Fruit fly (Drosophila melanogaster) whole organism, embryonic: Measurements from ENCODE around the gene CG14013.
A peak's percentile ranks its signal among the peaks of the same experiment; 100 is the strongest.

Experiments
- ATbp ChIP-seq: fragments of 200-800 bp; sonication (Bioruptor generic); optimal IDR thresholded peaks from 2 replicates; lab custom pipeline; 2017; ENCODE audit warnings: missing biosample characterization, mild to moderate bottlenecking, missing genetic modification characterization, missing genetic modification reagents
- Awh ChIP-seq: fragments of 200-800 bp; sonication (Bioruptor generic); IDR thresholded peaks from 2 replicates; pipeline ENCODE4, ENCODE4 v1.3.6; 2022; ENCODE audit warnings: missing biosample characterization, missing genetic modification characterization
- Blimp-1 ChIP-seq: fragments of 200-800 bp; sonication (Bioruptor generic); optimal IDR thresholded peaks from 3 replicates; lab custom pipeline; 2018; ENCODE audit warnings: missing biosample characterization, missing genetic modification characterization, mild to moderate bottlenecking, moderate library complexity, missing genetic modification reagents
- CG12299 ChIP-seq: fragments of 200-800 bp; sonication (Bioruptor generic); optimal IDR thresholded peaks from 2 replicates; lab custom pipeline; 2018; ENCODE audit warnings: missing biosample characterization, mild to moderate bottlenecking, missing genetic modification characterization
- CG12391 ChIP-seq: fragments of 200-800 bp; sonication (Bioruptor generic); optimal IDR thresholded peaks from 3 replicates; lab custom pipeline; 2018; ENCODE audit warnings: missing biosample characterization, mild to moderate bottlenecking, missing genetic modification characterization, moderate library complexity
- CG12769 ChIP-seq: fragments of 200-800 bp; sonication (Bioruptor generic); optimal IDR thresholded peaks from 2 replicates; lab custom pipeline; 2019; ENCODE audit warnings: missing biosample characterization, mild to moderate bottlenecking, missing genetic modification characterization, moderate library complexity
- CG15073 ChIP-seq: fragments of 200-800 bp; sonication (Bioruptor generic); optimal IDR thresholded peaks from 2 replicates; lab custom pipeline; 2016; ENCODE audit warnings: missing biosample characterization, missing genetic modification characterization
- CG17802 ChIP-seq: fragments of 200-800 bp; sonication (Bioruptor generic); optimal IDR thresholded peaks from 2 replicates; lab custom pipeline; 2018; ENCODE audit warnings: missing biosample characterization, mild to moderate bottlenecking, missing genetic modification characterization, moderate library complexity
- CG2116 ChIP-seq: fragments of 200-800 bp; sonication (Bioruptor generic); optimal IDR thresholded peaks from 3 replicates; lab custom pipeline; 2018; ENCODE audit warnings: missing biosample characterization, mild to moderate bottlenecking, missing genetic modification characterization
- CG30020 ChIP-seq: fragments of 200-800 bp; optimal IDR thresholded peaks from 2 replicates; lab custom pipeline; 2019; ENCODE audit warnings: missing biosample characterization, mild to moderate bottlenecking, missing genetic modification characterization, moderate library complexity
- CG34224 ChIP-seq: fragments of 200-800 bp; sonication (Bioruptor generic); IDR thresholded peaks from 3 replicates; pipeline ENCODE4 v1.3.6; 2022; ENCODE audit warnings: missing biosample characterization, missing genetic modification characterization; ENCODE audit not compliant: partially characterized antibody
- CG7372 ChIP-seq: fragments of 200-800 bp; sonication (Bioruptor generic); IDR thresholded peaks from 2 replicates; pipeline ENCODE4 v1.3.6; 2022; ENCODE audit warnings: missing biosample characterization, missing genetic modification characterization
- CG7839 ChIP-seq: fragments of 200-800 bp; sonication (Bioruptor generic); optimal IDR thresholded peaks from 3 replicates; lab custom pipeline; 2018; ENCODE audit warnings: missing biosample characterization, mild to moderate bottlenecking, missing genetic modification characterization, moderate library complexity
- CG8281 ChIP-seq: fragments of 200-800 bp; sonication (Bioruptor generic); optimal IDR thresholded peaks from 2 replicates; lab custom pipeline; 2018; ENCODE audit warnings: missing biosample characterization, mild to moderate bottlenecking, missing genetic modification characterization, moderate library complexity
- Dek ChIP-seq: fragments of 200-800 bp; sonication (Bioruptor generic); optimal IDR thresholded peaks from 3 replicates; lab custom pipeline; 2019; ENCODE audit warnings: missing biosample characterization, mild to moderate bottlenecking, missing genetic modification characterization, moderate library complexity
- Fer3 ChIP-seq: fragments of 200-800 bp; sonication (Bioruptor generic); optimal IDR thresholded peaks from 2 replicates; lab custom pipeline; 2018; ENCODE audit warnings: missing biosample characterization, mild to moderate bottlenecking, missing genetic modification characterization, moderate library complexity
- HmgZ ChIP-seq: fragments of 200-800 bp; sonication (Bioruptor generic); optimal IDR thresholded peaks from 2 replicates; lab custom pipeline; 2018; ENCODE audit warnings: missing biosample characterization, mild to moderate bottlenecking, missing genetic modification characterization
- Mad ChIP-seq: fragments of 200-800 bp; sonication (Bioruptor generic); optimal IDR thresholded peaks from 2 replicates; lab custom pipeline; 2016; ENCODE audit warnings: missing biosample characterization, missing genetic modification characterization
- Mrtf ChIP-seq: fragments of 200-800 bp; sonication (Bioruptor generic); IDR thresholded peaks from 3 replicates; pipeline ENCODE4 v1.3.6; 2022; ENCODE audit warnings: missing biosample characterization, missing genetic modification characterization
- Myb ChIP-seq: fragments of 200-800 bp; sonication (Bioruptor generic); optimal IDR thresholded peaks from 2 replicates; lab custom pipeline; 2016; ENCODE audit warnings: missing biosample characterization, missing genetic modification characterization
- Nf-YB ChIP-seq: fragments of 200-800 bp; sonication (Bioruptor generic); optimal IDR thresholded peaks from 3 replicates; lab custom pipeline; 2019; ENCODE audit warnings: missing biosample characterization, mild to moderate bottlenecking, missing genetic modification characterization, moderate library complexity
- Nf-YC ChIP-seq: fragments of 200-800 bp; optimal IDR thresholded peaks from 3 replicates; lab custom pipeline; 2019; ENCODE audit warnings: missing biosample characterization, mild to moderate bottlenecking, missing genetic modification characterization, moderate library complexity
- Oli ChIP-seq: fragments of 200-800 bp; sonication (Bioruptor generic); optimal IDR thresholded peaks from 2 replicates; lab custom pipeline; 2018; ENCODE audit warnings: missing biosample characterization, mild to moderate bottlenecking, missing genetic modification characterization, moderate library complexity
- Pdp1 ChIP-seq, 2 experiments: fragments of 200-800 bp; sonication (Bioruptor generic); optimal IDR thresholded peaks; 3 replicates each; lab custom pipeline; 2016; ENCODE audit warnings: missing biosample characterization in 2 of 2, missing genetic modification characterization in 2 of 2, mild to moderate bottlenecking in 1 of 2, moderate library complexity in 1 of 2
- Ptx1 ChIP-seq: fragments of 200-800 bp; sonication (Bioruptor generic); IDR thresholded peaks from 2 replicates; pipeline ENCODE4 v1.3.6; 2022; ENCODE audit warnings: missing biosample characterization, missing genetic modification characterization
- Sry-β ChIP-seq: fragments of 200-800 bp; sonication (Bioruptor generic); optimal IDR thresholded peaks from 2 replicates; lab custom pipeline; 2018; ENCODE audit warnings: missing biosample characterization, mild to moderate bottlenecking, missing genetic modification characterization, moderate library complexity
- Xrp1 ChIP-seq: fragments of 200-800 bp; sonication (Bioruptor generic); IDR thresholded peaks from 2 replicates; pipeline ENCODE4 v1.3.6; 2022; ENCODE audit warnings: missing biosample characterization, missing genetic modification characterization
- abd-A ChIP-seq: fragments of 200-800 bp; sonication (Bioruptor generic); optimal IDR thresholded peaks from 3 replicates; lab custom pipeline; 2019; ENCODE audit warnings: missing biosample characterization, mild to moderate bottlenecking, missing genetic modification characterization, moderate library complexity
- crol ChIP-seq: fragments of 200-800 bp; sonication (Bioruptor generic); IDR thresholded peaks from 2 replicates; pipeline ENCODE4 v1.3.6; 2022; ENCODE audit warnings: missing biosample characterization, missing genetic modification characterization
- ewg ChIP-seq: fragments of 200-800 bp; sonication (Bioruptor generic); optimal IDR thresholded peaks from 3 replicates; lab custom pipeline; 2017; ENCODE audit warnings: mild to moderate bottlenecking, missing biosample characterization, missing genetic modification reagents, missing genetic modification characterization
- gcm2 ChIP-seq: fragments of 200-800 bp; sonication (Bioruptor generic); optimal IDR thresholded peaks from 2 replicates; lab custom pipeline; 2016; ENCODE audit warnings: missing biosample characterization, missing genetic modification characterization
- gem ChIP-seq: fragments of 200-800 bp; sonication (Bioruptor generic); optimal IDR thresholded peaks from 2 replicates; lab custom pipeline; 2019; ENCODE audit warnings: missing biosample characterization, mild to moderate bottlenecking, missing genetic modification characterization, moderate library complexity
- gsb-n ChIP-seq: fragments of 200-800 bp; sonication (Bioruptor generic); optimal IDR thresholded peaks from 3 replicates; lab custom pipeline; 2018; ENCODE audit warnings: missing biosample characterization, mild to moderate bottlenecking, missing genetic modification characterization
- lab ChIP-seq: fragments of 200-800 bp; sonication (Bioruptor generic); optimal IDR thresholded peaks from 3 replicates; lab custom pipeline; 2017; ENCODE audit warnings: missing biosample characterization, missing genetic modification characterization, mild to moderate bottlenecking, moderate library complexity, missing genetic modification reagents
- odd ChIP-seq: fragments of 200-800 bp; sonication (Bioruptor generic); optimal IDR thresholded peaks from 2 replicates; lab custom pipeline; 2017; ENCODE audit warnings: missing biosample characterization, mild to moderate bottlenecking, missing genetic modification characterization
- sens ChIP-seq: fragments of 200-800 bp; sonication (Bioruptor generic); peaks from one replicate; lab custom pipeline; 2016; ENCODE audit warnings: missing biosample characterization, missing genetic modification characterization
- sisA ChIP-seq: fragments of 200-800 bp; sonication (Bioruptor generic); IDR thresholded peaks from 2 replicates; pipeline ENCODE4 v1.3.6; 2022; ENCODE audit warnings: missing biosample characterization, missing genetic modification characterization
- sna ChIP-seq: fragments of 200-800 bp; sonication (Bioruptor generic); IDR thresholded peaks from 2 replicates; pipeline ENCODE4 v1.3.6; 2022; ENCODE audit warnings: missing biosample characterization, missing genetic modification characterization; ENCODE audit not compliant: partially characterized antibody
- stc ChIP-seq: fragments of 200-800 bp; sonication (Bioruptor generic); IDR thresholded peaks from 2 replicates; pipeline ENCODE4 v1.3.6; 2022; ENCODE audit warnings: missing biosample characterization, missing genetic modification characterization
- toy ChIP-seq: fragments of 200-800 bp; sonication (Bioruptor generic); IDR thresholded peaks from 2 replicates; pipeline ENCODE4 v1.3.6; 2022; ENCODE audit warnings: missing biosample characterization, missing genetic modification characterization
- wdn ChIP-seq: fragments of 200-800 bp; sonication (Bioruptor generic); IDR thresholded peaks from 2 replicates; pipeline ENCODE4 v1.3.6; 2022; ENCODE audit warnings: missing biosample characterization, missing genetic modification characterization
- zen ChIP-seq: fragments of 200-800 bp; sonication (Bioruptor generic); optimal IDR thresholded peaks from 3 replicates; lab custom pipeline; 2018; ENCODE audit warnings: missing biosample characterization, mild to moderate bottlenecking, missing genetic modification characterization, moderate library complexity

Gene CG14013

dm6 chr2L:5507823-5508438 is 45.7 kb downstream of the CG14013 start:
- no peak for TF ChIP-seq CG2116
- peak; percentile 30 for TF ChIP-seq ewg (GFP tag; lab: Kevin White, UChicago)
- TF ChIP-seq sens (GFP tag; lab: Kevin White, UChicago): peak; percentile 69
- TF ChIP-seq gsb-n (tag; lab: Kevin White, UChicago): peak; percentile 38
- 0 out of 2 replicates have a peak, but pooled peaks have one; percentile 12 for TF ChIP-seq Ptx1 (GFP tag; lab: Robert Waterston, UW)
- TF ChIP-seq Nf-YB (GFP tag; lab: Kevin White, UChicago): peak; percentile 60
- no peak for TF ChIP-seq crol (GFP tag; lab: Robert Waterston, UW)
- TF ChIP-seq sisA (GFP tag; lab: Robert Waterston, UW): 0 out of 2 replicates have a peak, but pooled peaks have one; percentile 20
- peak; percentile 59 for TF ChIP-seq Nf-YC (tag; lab: Kevin White, UChicago)
- TF ChIP-seq Xrp1 (GFP tag; lab: Robert Waterston, UW): no peak

dm6 chr2L:5507082-5507481 is 46.6 kb downstream of the CG14013 start:
- TF ChIP-seq Fer3 (tag; lab: Kevin White, UChicago) (no peak), HmgZ (no peak), Mrtf (no peak), wdn (GFP tag; lab: Robert Waterston, UW) (no peak), CG15073 (no peak), Dek (tag; lab: Kevin White, UChicago) (no peak), toy (GFP tag; lab: Robert Waterston, UW) (no peak), stc (GFP tag; lab: Robert Waterston, UW) (no peak), Xrp1 (GFP tag; lab: Robert Waterston, UW) (no peak), Pdp1 (GFP tag; optimal IDR thresholded peaks at IDR 0.05; lab: Kevin White, UChicago) (no peak), ATbp (GFP tag; lab: Kevin White, UChicago) (no peak), CG12299 (tag; lab: Kevin White, UChicago) (no peak), Sry-β (GFP tag; lab: Kevin White, UChicago) (no peak)

- TF ChIP-seq gem (tag; lab: Kevin White, UChicago) (peak; percentile 33), Oli (tag; lab: Kevin White, UChicago) (peak; percentile 11), CG12391 (peak; percentile 0), lab (GFP tag; lab: Kevin White, UChicago) (no peak)
Observed at dm6 chr2L:5505130-5505529, 48.5 kb downstream of the CG14013 start.

dm6 chr2L:5502868-5503267 is 50.8 kb downstream of the CG14013 start:
- TF ChIP-seq CG7839 (tag; lab: Kevin White, UChicago) (no peak), CG17802 (tag; lab: Kevin White, UChicago) (no peak), CG12769 (tag; lab: Kevin White, UChicago) (peak; percentile 50), Pdp1 (GFP tag; optimal IDR thresholded peaks at IDR 0.05; lab: Kevin White, UChicago) (no peak), CG7372 (GFP tag; lab: Robert Waterston, UW) (no peak), Mad (GFP tag; lab: Kevin White, UChicago) (no peak), odd (GFP tag; lab: Kevin White, UChicago) (no peak), CG34224 (GFP tag; lab: Robert Waterston, UW) (no peak), CG8281 (tag; lab: Kevin White, UChicago) (no peak), zen (tag; lab: Kevin White, UChicago) (no peak), Blimp-1 (GFP tag; lab: Kevin White, UChicago) (no peak), abd-A (tag; lab: Kevin White, UChicago) (peak; percentile 98), Awh (GFP tag; lab: Robert Waterston, UW) (peak; percentile 61; the same call in 1 of the 2 replicates), Myb (GFP tag; lab: Kevin White, UChicago) (no peak), sna (GFP tag; lab: Robert Waterston, UW) (no peak), CG30020 (tag; lab: Kevin White, UChicago) (no peak), gcm2 (GFP tag; lab: Kevin White, UChicago) (no peak)
- TF ChIP-seq, all 482 proteins: peak for 3
